Worm (Caenorhabditis elegans) whole organism, young adult: Measurements from ENCODE around the gene C04G6.13.

Experiments
- D2030.7 ChIP-seq: fragments of 200-800 bp; sonication (Bioruptor generic); IDR thresholded peaks from 2 replicates; pipeline ENCODE4 v1.3.6; 2022; ENCODE audit warnings: missing genetic modification reagents, missing genetic modification characterization, missing compliant biosample characterization
- F22D6.2 ChIP-seq: sonication (generic microtip); optimal IDR thresholded peaks from 2 replicates; lab custom pipeline; 2016; ENCODE audit warnings: mild to moderate bottlenecking, missing genetic modification characterization, missing compliant biosample characterization
- F37B4.10 ChIP-seq: fragments of 200-800 bp; sonication (Bioruptor generic); IDR thresholded peaks from 2 replicates; pipeline ENCODE4 v1.3.6; 2022; ENCODE audit warnings: missing genetic modification characterization, missing compliant biosample characterization
- F49E8.2 ChIP-seq: sonication (generic microtip); optimal IDR thresholded peaks from 3 replicates; lab custom pipeline; 2017; ENCODE audit warnings: missing genetic modification characterization, mild to moderate bottlenecking, missing compliant biosample characterization, antibody characterized with exemption, moderate library complexity; ENCODE audit not compliant: insufficient read depth
- F55B11.4 ChIP-seq: sonication (generic microtip); optimal IDR thresholded peaks from 2 replicates; lab custom pipeline; 2016; ENCODE audit warnings: missing compliant biosample characterization, missing genetic modification characterization, borderline replicate concordance; ENCODE audit not compliant: insufficient read depth
- Y53G8AR.9 ChIP-seq: fragments of 200-800 bp; sonication (Bioruptor generic); conservative IDR thresholded peaks from 2 replicates; pipeline ENCODE4 v1.3.6; 2022; ENCODE audit warnings: missing genetic modification reagents, missing genetic modification characterization, missing compliant biosample characterization
- Y56A3A.18 ChIP-seq: fragments of 200-800 bp; sonication (Bioruptor generic); IDR thresholded peaks from 2 replicates; pipeline ENCODE4 v1.3.6; 2022; ENCODE audit warnings: missing genetic modification reagents, missing genetic modification characterization, missing compliant biosample characterization
- Y67H2A.10 ChIP-seq: fragments of 200-800 bp; sonication (Bioruptor generic); conservative IDR thresholded peaks from 2 replicates; pipeline ENCODE4 v1.3.6; 2022; ENCODE audit warnings: missing genetic modification reagents, missing genetic modification characterization, missing compliant biosample characterization
- Y79H2A.3 ChIP-seq: fragments of 200-800 bp; sonication (Bioruptor generic); conservative IDR thresholded peaks from 2 replicates; pipeline ENCODE4 v1.3.6; 2022; ENCODE audit warnings: missing genetic modification reagents, missing genetic modification characterization, missing compliant biosample characterization
- Y95B8A.8 ChIP-seq: fragments of 200-800 bp; sonication (Bioruptor generic); IDR thresholded peaks from 2 replicates; pipeline ENCODE4 v1.3.6; 2022; ENCODE audit warnings: missing genetic modification reagents, missing genetic modification characterization, missing compliant biosample characterization
- ama-1 ChIP-seq, 3 experiments: fragments of 150-350 bp in 1 of 3; sonication (generic microtip) in 2 of 3; optimal IDR thresholded peaks; 2 replicates each; lab custom pipeline; 2014 to 2018; ENCODE audit warnings: missing biosample characterization in 2 of 3, missing genetic modification characterization in 2 of 3, missing genetic modification reagents in 2 of 3
- aptf-3 ChIP-seq: fragments of 200-800 bp; sonication (Bioruptor generic); IDR thresholded peaks from 2 replicates; pipeline ENCODE4 v1.3.6; 2022; ENCODE audit warnings: missing genetic modification characterization, missing compliant biosample characterization
- athp-1 ChIP-seq: sonication (generic microtip); optimal IDR thresholded peaks from 2 replicates; lab custom pipeline; 2017; ENCODE audit warnings: mild to moderate bottlenecking, missing genetic modification characterization, missing compliant biosample characterization
- ccch-3 ChIP-seq: fragments of 200-800 bp; sonication (Bioruptor generic); optimal IDR thresholded peaks from 2 replicates; lab custom pipeline; 2018; ENCODE audit warnings: mild to moderate bottlenecking, missing genetic modification characterization, missing compliant biosample characterization
- ceh-100 ChIP-seq: fragments of 200-800 bp; sonication (Bioruptor generic); IDR thresholded peaks from 2 replicates; pipeline ENCODE4 v1.3.6; 2022; ENCODE audit warnings: missing genetic modification reagents, missing genetic modification characterization, missing compliant biosample characterization
- ceh-91 ChIP-seq: fragments of 200-800 bp; sonication (Bioruptor generic); IDR thresholded peaks from 2 replicates; pipeline ENCODE4 v1.3.6; 2022; ENCODE audit warnings: missing genetic modification reagents, missing genetic modification characterization, missing compliant biosample characterization
- chd-7 ChIP-seq: sonication (generic microtip); optimal IDR thresholded peaks from 2 replicates; lab custom pipeline; 2016; ENCODE audit warnings: mild to moderate bottlenecking, missing genetic modification characterization, moderate library complexity, missing compliant biosample characterization
- dox-1 ChIP-seq: fragments of 200-800 bp; sonication (Bioruptor generic); IDR thresholded peaks from 2 replicates; pipeline ENCODE4 v1.3.6; 2022; ENCODE audit warnings: missing genetic modification reagents, missing genetic modification characterization, missing compliant biosample characterization
- dpff-1 ChIP-seq: sonication (generic microtip); optimal IDR thresholded peaks from 2 replicates; lab custom pipeline; 2017; ENCODE audit warnings: mild to moderate bottlenecking, missing genetic modification characterization, missing compliant biosample characterization
- dpl-1 ChIP-seq: fragments of 150-350 bp; optimal IDR thresholded peaks from 2 replicates; lab custom pipeline; 2014; ENCODE audit warnings: missing biosample characterization, missing genetic modification reagents, missing genetic modification characterization
- efl-1 ChIP-seq: fragments of 150-350 bp; optimal IDR thresholded peaks from 2 replicates; lab custom pipeline; 2014; ENCODE audit warnings: missing biosample characterization, missing genetic modification reagents, missing genetic modification characterization
- egl-44 ChIP-seq: fragments of 200-800 bp; sonication (Bioruptor generic); IDR thresholded peaks from 2 replicates; pipeline ENCODE4 v1.3.6; 2022; ENCODE audit warnings: missing genetic modification reagents, missing genetic modification characterization, missing compliant biosample characterization
- egrh-3 ChIP-seq: fragments of 200-800 bp; sonication (Bioruptor generic); IDR thresholded peaks from 2 replicates; pipeline ENCODE4 v1.3.6; 2022; ENCODE audit warnings: missing genetic modification reagents, missing genetic modification characterization, missing compliant biosample characterization
- ekl-4 ChIP-seq: fragments of 200-800 bp; sonication (Bioruptor generic); IDR thresholded peaks from 2 replicates; pipeline ENCODE4 v1.3.6; 2022; ENCODE audit warnings: missing genetic modification reagents, missing genetic modification characterization, missing compliant biosample characterization
- hmg-1.2 ChIP-seq: fragments of 200-800 bp; sonication (Bioruptor generic); IDR thresholded peaks from 2 replicates; pipeline ENCODE4 v1.3.6; 2022; ENCODE audit warnings: missing genetic modification reagents, missing genetic modification characterization, missing compliant biosample characterization
- hmg-20 ChIP-seq: fragments of 200-800 bp; sonication (Bioruptor generic); IDR thresholded peaks from 2 replicates; pipeline ENCODE4 v1.3.6; 2022; ENCODE audit warnings: missing genetic modification reagents, missing genetic modification characterization, missing compliant biosample characterization
- lag-1 ChIP-seq: fragments of 200-800 bp; sonication (Bioruptor generic); IDR thresholded peaks from 2 replicates; pipeline ENCODE4 v1.3.6; 2022; ENCODE audit warnings: missing genetic modification reagents, missing genetic modification characterization, missing compliant biosample characterization
- lin-40 ChIP-seq: sonication (generic microtip); optimal IDR thresholded peaks from 2 replicates; lab custom pipeline; 2016; ENCODE audit warnings: missing genetic modification characterization, mild to moderate bottlenecking, missing compliant biosample characterization, missing genotype, missing genetic modification reagents
- lsl-1 ChIP-seq: fragments of 200-800 bp; sonication (Bioruptor generic); optimal IDR thresholded peaks from 2 replicates; lab custom pipeline; 2018; ENCODE audit warnings: mild to moderate bottlenecking, missing genetic modification characterization, moderate library complexity, missing compliant biosample characterization
- madf-10 ChIP-seq: sonication (generic microtip); optimal IDR thresholded peaks from 2 replicates; lab custom pipeline; 2016; ENCODE audit warnings: mild to moderate bottlenecking, missing genetic modification characterization, missing compliant biosample characterization
- mel-28 ChIP-seq: sonication (generic microtip); optimal IDR thresholded peaks from 2 replicates; lab custom pipeline; 2016; ENCODE audit warnings: borderline replicate concordance, mild to moderate bottlenecking, missing genetic modification characterization, missing compliant biosample characterization
- mes-4 ChIP-seq: sonication (generic microtip); optimal IDR thresholded peaks from 2 replicates; lab custom pipeline; 2016; ENCODE audit warnings: missing genotype, missing genetic modification characterization, missing compliant biosample characterization
- mxl-1 ChIP-seq: sonication (generic microtip); optimal IDR thresholded peaks from 2 replicates; lab custom pipeline; 2016; ENCODE audit warnings: missing genetic modification characterization, missing compliant biosample characterization
- nfya-2 ChIP-seq: fragments of 200-800 bp; sonication (Bioruptor generic); IDR thresholded peaks from 2 replicates; pipeline ENCODE4 v1.3.6; 2022; ENCODE audit warnings: missing genetic modification reagents, missing genetic modification characterization, missing compliant biosample characterization
- nhr-120 ChIP-seq: fragments of 200-800 bp; sonication (Bioruptor generic); IDR thresholded peaks from 2 replicates; pipeline ENCODE4 v1.3.6; 2022; ENCODE audit warnings: missing genetic modification characterization, missing compliant biosample characterization
- nhr-27 ChIP-seq: fragments of 200-800 bp; sonication (Bioruptor generic); optimal IDR thresholded peaks from 2 replicates; lab custom pipeline; 2018; ENCODE audit warnings: mild to moderate bottlenecking, missing genetic modification characterization, moderate library complexity, missing compliant biosample characterization
- nhr-80 ChIP-seq: sonication (generic microtip); optimal IDR thresholded peaks from 2 replicates; lab custom pipeline; 2016; ENCODE audit warnings: missing genetic modification characterization, missing compliant biosample characterization
- pha-4 ChIP-seq: fragments of 150-350 bp; sonication (generic microtip); optimal IDR thresholded peaks from 2 replicates; lab custom pipeline; 2014; ENCODE audit warnings: missing biosample characterization, missing genetic modification reagents, missing genetic modification characterization
- rcor-1 ChIP-seq: fragments of 200-800 bp; sonication (Bioruptor generic); IDR thresholded peaks from 2 replicates; pipeline ENCODE4 v1.3.6; 2022; ENCODE audit warnings: missing genetic modification reagents, missing genetic modification characterization, missing compliant biosample characterization
- snpc-1.1 ChIP-seq: sonication (generic microtip); optimal IDR thresholded peaks from 2 replicates; lab custom pipeline; 2017; ENCODE audit warnings: missing genetic modification characterization, mild to moderate bottlenecking, missing compliant biosample characterization, antibody characterized with exemption, moderate library complexity, missing genotype, missing genetic modification reagents; ENCODE audit not compliant: insufficient read depth
- snpc-4 ChIP-seq, 5 experiments: fragments of 150-350 bp in 1 of 5; sonication (generic microtip) in 4 of 5; optimal IDR thresholded peaks; 2 replicates each; lab custom pipeline; 2014 to 2018; ENCODE audit warnings: missing genetic modification characterization in 5 of 5, missing biosample characterization in 3 of 5, antibody characterized with exemption in 2 of 5, mild to moderate bottlenecking in 2 of 5, missing compliant biosample characterization in 2 of 5, missing genotype in 2 of 5, moderate library complexity in 2 of 5, missing genetic modification reagents in 1 of 5
- tbx-9 ChIP-seq: sonication (generic microtip); optimal IDR thresholded peaks from 2 replicates; lab custom pipeline; 2016; ENCODE audit warnings: borderline replicate concordance, missing genetic modification characterization, inconsistent platforms, missing compliant biosample characterization
- unc-130 ChIP-seq: sonication (generic microtip); optimal IDR thresholded peaks from 2 replicates; lab custom pipeline; 2016; ENCODE audit warnings: missing genetic modification reagents, missing genetic modification characterization, missing compliant biosample characterization
- zfh-2 ChIP-seq: fragments of 200-800 bp; sonication (Bioruptor generic); conservative IDR thresholded peaks from 2 replicates; pipeline ENCODE4 v1.3.6; 2022; ENCODE audit warnings: missing genetic modification reagents, missing genetic modification characterization, missing compliant biosample characterization
- ztf-18 ChIP-seq: sonication (generic microtip); optimal IDR thresholded peaks from 2 replicates; lab custom pipeline; 2016; ENCODE audit warnings: missing genotype, mild to moderate bottlenecking, missing genetic modification characterization, missing compliant biosample characterization
- ztf-25 ChIP-seq: fragments of 200-800 bp; sonication (Bioruptor generic); IDR thresholded peaks from 2 replicates; pipeline ENCODE4 v1.3.6; 2022; ENCODE audit warnings: missing genetic modification reagents, missing genetic modification characterization, missing compliant biosample characterization
- ztf-26 ChIP-seq: sonication (generic microtip); optimal IDR thresholded peaks from 2 replicates; lab custom pipeline; 2017; ENCODE audit warnings: missing genetic modification characterization, missing compliant biosample characterization

Gene C04G6.13

ce11 chrII:5055129-5055666 lies 38.8 kb upstream of the C04G6.13 start, which contains the start of the genes ify-1 and rpl-22 (continued):
- TF ChIP-seq F37B4.10, result no peak
- TF ChIP-seq rcor-1, result peak; percentile 89
- TF ChIP-seq ceh-91 (GFP tag; lab: Robert Waterston, UW), result peak; percentile 89
- peak; percentile 36 for TF ChIP-seq nhr-80 (tag; lab: Kevin White, UChicago)
- no peak for TF ChIP-seq dpff-1 (tag; lab: Kevin White, UChicago)
- no peak for TF ChIP-seq lag-1
- peak; percentile 71 for TF ChIP-seq hmg-1.2 (GFP tag; lab: Robert Waterston, UW)
- TF ChIP-seq nfya-2 (GFP tag; lab: Robert Waterston, UW), result no peak
- no peak for TF ChIP-seq egl-44 (GFP tag; lab: Robert Waterston, UW)
- TF ChIP-seq F49E8.2, result peak; percentile 93
- TF ChIP-seq ekl-4 (GFP tag; lab: Robert Waterston, UW), result peak; percentile 75
- no peak for TF ChIP-seq Y79H2A.3 (GFP tag; lab: Robert Waterston, UW)
- TF ChIP-seq Y67H2A.10 (GFP tag; lab: Robert Waterston, UW), result no peak
- no peak for TF ChIP-seq ccch-3 (GFP tag; lab: Kevin White, UChicago)
- peak; percentile 90 for TF ChIP-seq ceh-100 (GFP tag; lab: Robert Waterston, UW)
- peak; percentile 26 for TF ChIP-seq ztf-26
- peak; percentile 48; the same call in 1 of the 2 replicates for TF ChIP-seq hmg-20 (GFP tag; lab: Robert Waterston, UW)
- TF ChIP-seq F55B11.4 (tag; lab: Kevin White, UChicago), result no peak
- TF ChIP-seq mxl-1 (tag; lab: Kevin White, UChicago), result peak; percentile 37
- no peak for TF ChIP-seq ama-1 (optimal IDR thresholded peaks at IDR 0.05; lab: Kevin White, UChicago)
- TF ChIP-seq ama-1 (GFP tag; optimal IDR thresholded peaks at IDR 0.05; lab: Kevin White, UChicago), result no peak
- TF ChIP-seq Y56A3A.18 (GFP tag; lab: Robert Waterston, UW), result peak; percentile 67; the same call in 1 of the 2 replicates
- TF ChIP-seq madf-10 (tag; lab: Kevin White, UChicago), result peak; percentile 56
- TF ChIP-seq unc-130 (GFP tag; lab: Kevin White, UChicago), result no peak
- no peak for TF ChIP-seq ztf-25 (GFP tag; lab: Robert Waterston, UW)
- TF ChIP-seq chd-7 (tag; lab: Kevin White, UChicago), result no peak
- TF ChIP-seq pha-4, result peak; percentile 54
- TF ChIP-seq nhr-27 (tag; lab: Kevin White, UChicago), result no peak
- no peak for TF ChIP-seq aptf-3 (GFP tag; lab: Robert Waterston, UW)
- TF ChIP-seq nhr-120 (GFP tag; lab: Robert Waterston, UW), result no peak
- peak; percentile 82 for TF ChIP-seq dpl-1 (GFP tag; lab: Kevin White, UChicago)
- TF ChIP-seq dox-1 (GFP tag; lab: Robert Waterston, UW), result peak; percentile 88
- TF ChIP-seq ztf-18, result peak; percentile 63
- TF ChIP-seq D2030.7 (GFP tag; lab: Robert Waterston, UW), result peak; percentile 83
- peak; percentile 81 for TF ChIP-seq snpc-1.1
- no peak for TF ChIP-seq F22D6.2
- no peak for TF ChIP-seq mel-28 (tag; lab: Kevin White, UChicago)
- TF ChIP-seq efl-1, result peak; percentile 80
- peak; percentile 79 for TF ChIP-seq lin-40 (tag; lab: Kevin White, UChicago)
- no peak for TF ChIP-seq mes-4
- TF ChIP-seq Y53G8AR.9 (GFP tag; lab: Robert Waterston, UW), result peak; percentile 52; the same call in 1 of the 2 replicates
- TF ChIP-seq tbx-9, result no peak
- TF ChIP-seq egrh-3, result peak; percentile 77
- 0 out of 2 replicates have a peak, but pooled peaks have one; percentile 54 for TF ChIP-seq Y95B8A.8
- TF ChIP-seq zfh-2 (GFP tag; lab: Robert Waterston, UW), result no peak
- peak; percentile 78 for TF ChIP-seq snpc-4 (GFP tag; optimal IDR thresholded peaks at IDR 0.05; lab: Kevin White, UChicago)
- peak; percentile 89 to 92 (median 90) for TF ChIP-seq snpc-4 (tag; optimal IDR thresholded peaks at IDR 0.05; lab: Kevin White, UChicago)
- TF ChIP-seq lsl-1 (GFP tag; lab: Kevin White, UChicago), result peak; percentile 95
- TF ChIP-seq athp-1 (tag; lab: Kevin White, UChicago), result peak; percentile 73
